Fruit fly (Drosophila melanogaster): ENCODE results near the gene RhoGEF3.

The RhoGEF3 gene

dm6 chr3L:331842-332802, 54.9 kb downstream of the RhoGEF3 start, which contains the start of gene mthl9 (continued):
- TF ChIP-seq Rfx (GFP tag; IDR thresholded peaks at IDR 0.05) = peak; percentile 26; the same call in 1 of the 2 replicates
- peak; percentile 64 for TF ChIP-seq pita (GFP tag; optimal IDR thresholded peaks at IDR 0.05)
- TF ChIP-seq jigr1 (GFP tag; IDR thresholded peaks at IDR 0.05) = no peak; the same call in 2 of the 3 replicates
- peak; percentile 91 for TF ChIP-seq sd (tag; optimal IDR thresholded peaks at IDR 0.05)
- peak; percentile 3 for TF ChIP-seq zfh2 (GFP tag; optimal IDR thresholded peaks at IDR 0.05)
- TF ChIP-seq Myb (GFP tag; optimal IDR thresholded peaks at IDR 0.05) = peak; percentile 84
- no peak for TF ChIP-seq hkb (optimal IDR thresholded peaks at IDR 0.05)
- peak; percentile 46; the same call in 1 of the 2 replicates for TF ChIP-seq hkb (GFP tag; IDR thresholded peaks at IDR 0.05)
- peak; percentile 26 for TF ChIP-seq stwl (tag; optimal IDR thresholded peaks at IDR 0.05)
- TF ChIP-seq rib (GFP tag; IDR thresholded peaks at IDR 0.05) = peak; percentile 33; the same call in 1 of the 2 replicates
- TF ChIP-seq E2f2 (GFP tag; IDR thresholded peaks at IDR 0.05) = peak; percentile 40; the same call in 1 of the 2 replicates
- peak; percentile 45; the same call in 1 of the 2 replicates for TF ChIP-seq CG13287 (GFP tag; IDR thresholded peaks at IDR 0.05; ENCODE audit: partially characterized antibody)
- peak; percentile 42 for TF ChIP-seq CG13894 (tag; optimal IDR thresholded peaks at IDR 0.05)
- peak; percentile 90 for TF ChIP-seq sug (tag; optimal IDR thresholded peaks at IDR 0.05)
- no peak for TF ChIP-seq dmrt11E (tag; optimal IDR thresholded peaks at IDR 0.05)
- no peak for TF ChIP-seq CG31388 (GFP tag; optimal IDR thresholded peaks at IDR 0.05)
- TF ChIP-seq CG17829 (tag; optimal IDR thresholded peaks at IDR 0.05) = no peak
- TF ChIP-seq MTF-1 (GFP tag; optimal IDR thresholded peaks at IDR 0.05; ENCODE audit: borderline replicate concordance) = peak; percentile 6
- TF ChIP-seq onecut (GFP tag; IDR thresholded peaks at IDR 0.05) = 0 out of 2 replicates have a peak, but pooled peaks have one; percentile 11
- TF ChIP-seq Vsx1 (GFP tag; optimal IDR thresholded peaks at IDR 0.05) = peak; percentile 91
- peak; percentile 62 for TF ChIP-seq Fer1 (GFP tag; optimal IDR thresholded peaks at IDR 0.05)
- 0 out of 3 replicates have a peak, but pooled peaks have one; percentile 37 for TF ChIP-seq row (GFP tag; IDR thresholded peaks at IDR 0.05)
- peak; percentile 56; the same call in 1 of the 2 replicates for TF ChIP-seq Atf6 (GFP tag; IDR thresholded peaks at IDR 0.05)
- peak; percentile 53 for TF ChIP-seq Deaf1 (tag; optimal IDR thresholded peaks at IDR 0.05)
- peak; percentile 17 for TF ChIP-seq CoRest (tag; optimal IDR thresholded peaks at IDR 0.05)
- TF ChIP-seq Med (GFP tag) = peak; percentile 56
- TF ChIP-seq caup (GFP tag; optimal IDR thresholded peaks at IDR 0.05; ENCODE audit: severe bottlenecking) = peak; percentile 54
- TF ChIP-seq ash1 (GFP tag; optimal IDR thresholded peaks at IDR 0.05) = no peak
- peak; percentile 17 for TF ChIP-seq CG17385 (GFP tag; optimal IDR thresholded peaks at IDR 0.05)
- TF ChIP-seq B-H2 (GFP tag; optimal IDR thresholded peaks at IDR 0.05) = peak; percentile 54
- TF ChIP-seq BtbVII (GFP tag; optimal IDR thresholded peaks at IDR 0.05) = peak; percentile 57
- peak; percentile 29 for TF ChIP-seq lbe (GFP tag; optimal IDR thresholded peaks at IDR 0.05)
- TF ChIP-seq CG11398 (GFP tag; optimal IDR thresholded peaks at IDR 0.05) = no peak
- TF ChIP-seq gce (GFP tag; IDR thresholded peaks at IDR 0.05) = peak; percentile 38; the same call in 1 of the 3 replicates
- peak; percentile 32 for TF ChIP-seq gfzf (GFP tag; optimal IDR thresholded peaks at IDR 0.05)
- TF ChIP-seq Ets97D (GFP tag; optimal IDR thresholded peaks at IDR 0.05) = peak; percentile 1
- peak; percentile 39 for TF ChIP-seq HmgZ (tag; optimal IDR thresholded peaks at IDR 0.05)
- no peak for TF ChIP-seq Side (GFP tag; optimal IDR thresholded peaks at IDR 0.05)
- TF ChIP-seq Fer3 (tag; optimal IDR thresholded peaks at IDR 0.05) = peak; percentile 8
- TF ChIP-seq mam (GFP tag; optimal IDR thresholded peaks at IDR 0.05) = no peak
- TF ChIP-seq grn (GFP tag; optimal IDR thresholded peaks at IDR 0.05) = peak; percentile 14
- peak; percentile 24; the same call in 1 of the 2 replicates for TF ChIP-seq GATAe (GFP tag; conservative IDR thresholded peaks at IDR 0.05)
- TF ChIP-seq CrebB (tag; optimal IDR thresholded peaks at IDR 0.05) = peak; percentile 12
- no peak for TF ChIP-seq Nf-YB (GFP tag; optimal IDR thresholded peaks at IDR 0.05)
- TF ChIP-seq kni (GFP tag; optimal IDR thresholded peaks at IDR 0.05) = peak; percentile 16

Measured in whole organism, embryonic.